Worm (Caenorhabditis elegans): ENCODE results near the gene maa-1.

Gene maa-1

DNA sequence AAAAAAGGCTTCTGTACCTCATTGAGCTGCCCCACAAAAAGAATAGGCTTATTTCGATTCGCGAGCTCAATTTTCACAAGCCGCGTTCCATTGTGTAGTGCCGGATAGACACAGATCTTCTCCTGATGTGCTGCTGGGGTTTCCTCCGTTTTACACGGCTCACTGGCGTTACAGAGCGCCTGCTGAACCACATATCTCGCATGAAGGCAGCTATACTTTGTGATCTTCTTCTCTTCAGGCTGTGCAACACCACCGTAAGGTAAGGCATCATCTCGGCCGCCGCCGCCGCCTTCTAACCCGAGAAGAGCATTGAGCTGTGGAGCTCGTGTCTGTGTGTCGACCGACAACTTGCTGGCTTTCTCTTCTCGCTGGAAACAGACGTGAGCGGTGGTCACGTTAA is 31.2 kb upstream of the maa-1 start:
- TF ChIP-seq F13C5.2 (tag; optimal IDR thresholded peaks at IDR 0.05) = no peak
- no peak for TF ChIP-seq tbx-11 (GFP tag; IDR thresholded peaks at IDR 0.05)
- no peak for TF ChIP-seq scrt-1 (GFP tag; IDR thresholded peaks at IDR 0.05)
- no peak for TF ChIP-seq hmg-4 (GFP tag; optimal IDR thresholded peaks at IDR 0.05)
- no peak for TF ChIP-seq pes-1 (GFP tag; IDR thresholded peaks at IDR 0.05)
- no peak for TF ChIP-seq hnd-1 (tag; optimal IDR thresholded peaks at IDR 0.05)
- no peak for TF ChIP-seq hmbx-1 (tag; optimal IDR thresholded peaks at IDR 0.05)
- no peak for TF ChIP-seq ceh-13 (GFP tag; optimal IDR thresholded peaks at IDR 0.05)
- TF ChIP-seq sea-1 (GFP tag; conservative IDR thresholded peaks at IDR 0.05) = no peak
- no peak for TF ChIP-seq ets-7 (tag; optimal IDR thresholded peaks at IDR 0.05)
- TF ChIP-seq tra-4 (tag; optimal IDR thresholded peaks at IDR 0.05) = no peak

- TF ChIP-seq ceh-36 (tag; optimal IDR thresholded peaks at IDR 0.05) = no peak
Measured at ce11 chrIII:11849590-11849989, 27.3 kb upstream of the maa-1 start.

DNA sequence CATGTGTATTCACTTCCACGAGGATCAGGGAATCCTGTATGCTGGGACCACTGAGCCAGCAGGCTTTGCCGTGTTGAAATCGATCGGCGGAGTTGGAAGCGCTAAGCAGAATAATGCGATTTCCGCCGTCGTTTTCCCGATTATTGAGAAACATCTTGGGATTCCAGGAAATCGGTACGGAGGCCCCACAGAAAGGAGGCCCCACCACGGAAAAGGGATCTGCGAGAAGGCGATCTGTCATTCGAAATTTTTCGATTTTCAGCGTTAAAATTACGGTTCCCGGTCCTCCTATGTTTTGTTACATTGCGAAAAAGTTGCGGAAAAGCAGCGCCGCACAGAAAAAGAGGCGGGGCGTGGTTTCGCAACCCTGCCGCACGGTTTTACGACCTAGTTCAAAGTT is 26.0 kb upstream of the maa-1 start:
- TF ChIP-seq flt-1 (GFP tag; IDR thresholded peaks at IDR 0.05) (peak; percentile 33; the same call in 1 of the 2 replicates), hmg-4 (GFP tag; optimal IDR thresholded peaks at IDR 0.05) (no peak), pes-1 (GFP tag; IDR thresholded peaks at IDR 0.05) (peak; percentile 70), ets-7 (tag; optimal IDR thresholded peaks at IDR 0.05) (peak; percentile 25), ama-1 (optimal IDR thresholded peaks at IDR 0.05) (no peak), tbx-11 (GFP tag; IDR thresholded peaks at IDR 0.05) (0 out of 2 replicates have a peak, but pooled peaks have one; percentile 30), sea-1 (GFP tag; conservative IDR thresholded peaks at IDR 0.05) (0 out of 2 replicates have a peak, but pooled peaks have one; percentile 60)

DNA sequence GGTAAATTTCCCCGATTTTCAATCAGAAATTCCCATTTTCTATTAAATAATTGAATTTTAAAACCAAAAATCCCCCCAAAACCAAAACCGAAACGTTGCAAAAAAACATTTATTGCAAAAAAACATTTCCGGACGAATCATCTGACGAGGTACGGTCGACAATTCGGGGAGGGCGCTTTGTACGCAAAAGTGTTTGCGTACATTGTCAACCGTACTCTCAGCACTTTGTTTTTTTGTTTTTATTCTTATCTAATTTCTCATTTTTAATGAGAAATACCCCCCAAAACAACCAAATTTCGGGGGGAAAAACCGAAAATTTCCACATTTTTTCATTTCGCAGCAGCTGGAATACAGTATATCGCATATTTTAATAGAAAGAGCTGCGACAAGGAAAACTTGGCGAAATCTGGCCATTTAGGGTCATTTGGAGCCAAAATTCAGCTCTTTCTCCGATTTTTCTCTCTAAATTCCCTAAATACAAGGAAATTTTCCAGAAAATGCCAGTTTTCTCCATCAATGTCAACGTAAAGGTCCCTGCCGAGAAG is 25.4 kb upstream of the maa-1 start, which contains the start of gene mif-1:
Gene mif-1, plus strand, starts transcription at position 495 of the 545 bp plus-strand sequence.
- TF ChIP-seq tbx-37 (GFP tag; conservative IDR thresholded peaks at IDR 0.05) (0 out of 2 replicates have a peak, but pooled peaks have one; percentile 8), flt-1 (GFP tag; IDR thresholded peaks at IDR 0.05) (no peak)

- TF ChIP-seq ama-1 (optimal IDR thresholded peaks at IDR 0.05) (no peak), flt-1 (GFP tag; IDR thresholded peaks at IDR 0.05) (no peak), sea-1 (GFP tag; conservative IDR thresholded peaks at IDR 0.05) (no peak), hmbx-1 (tag; optimal IDR thresholded peaks at IDR 0.05) (no peak), tbx-37 (GFP tag; conservative IDR thresholded peaks at IDR 0.05) (no peak), ceh-13 (GFP tag; optimal IDR thresholded peaks at IDR 0.05) (no peak), hnd-1 (tag; optimal IDR thresholded peaks at IDR 0.05) (no peak), hmg-4 (GFP tag; optimal IDR thresholded peaks at IDR 0.05) (no peak), B0310.2 (tag; optimal IDR thresholded peaks at IDR 0.05) (no peak), tra-4 (tag; optimal IDR thresholded peaks at IDR 0.05) (no peak)
Measured at ce11 chrIII:11847014-11847413, 24.7 kb upstream of the maa-1 start.

DNA sequence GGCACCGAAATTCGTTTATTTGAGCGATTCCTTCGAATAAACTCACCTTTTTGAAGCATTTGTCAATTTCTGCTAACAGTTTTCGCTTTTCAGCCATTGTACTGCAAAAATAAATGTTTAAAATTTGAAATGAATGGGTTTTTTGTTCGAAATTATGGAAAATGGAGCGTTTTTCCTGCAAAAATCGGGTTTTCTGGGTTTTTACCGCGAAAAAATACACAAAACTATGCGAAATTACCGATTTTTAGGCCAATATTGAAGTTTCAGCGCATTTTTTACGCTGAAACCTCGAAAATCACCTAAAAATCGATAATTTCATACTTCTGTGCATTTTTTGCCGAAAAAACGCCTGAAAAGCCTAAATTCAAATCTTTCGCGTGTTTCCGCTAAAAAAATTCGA is 24.0 kb upstream of the maa-1 start, which contains the start of gene ntl-3:
Gene ntl-3, minus strand, starts transcription at position 101 of the 400 bp plus-strand sequence.
- no peak for TF ChIP-seq tra-4 (tag; optimal IDR thresholded peaks at IDR 0.05)
- TF ChIP-seq hmbx-1 (tag; optimal IDR thresholded peaks at IDR 0.05) = no peak
- no peak for TF ChIP-seq ceh-36 (tag; optimal IDR thresholded peaks at IDR 0.05)
- TF ChIP-seq scrt-1 (GFP tag; IDR thresholded peaks at IDR 0.05) = no peak
- no peak for TF ChIP-seq ets-7 (tag; optimal IDR thresholded peaks at IDR 0.05)
- TF ChIP-seq tbx-11 (GFP tag; IDR thresholded peaks at IDR 0.05) = no peak
- no peak for TF ChIP-seq hnd-1 (tag; optimal IDR thresholded peaks at IDR 0.05)
- no peak for TF ChIP-seq aly-1 (tag; optimal IDR thresholded peaks at IDR 0.05)
- no peak for TF ChIP-seq hmg-4 (GFP tag; optimal IDR thresholded peaks at IDR 0.05)
- no peak for TF ChIP-seq flt-1 (GFP tag; IDR thresholded peaks at IDR 0.05)
- TF ChIP-seq B0310.2 (tag; optimal IDR thresholded peaks at IDR 0.05) = no peak
- no peak for TF ChIP-seq tbx-37 (GFP tag; conservative IDR thresholded peaks at IDR 0.05)
- TF ChIP-seq pes-1 (GFP tag; IDR thresholded peaks at IDR 0.05) = no peak
- TF ChIP-seq F13C5.2 (tag; optimal IDR thresholded peaks at IDR 0.05) = no peak
- TF ChIP-seq sea-1 (GFP tag; conservative IDR thresholded peaks at IDR 0.05) = no peak

DNA sequence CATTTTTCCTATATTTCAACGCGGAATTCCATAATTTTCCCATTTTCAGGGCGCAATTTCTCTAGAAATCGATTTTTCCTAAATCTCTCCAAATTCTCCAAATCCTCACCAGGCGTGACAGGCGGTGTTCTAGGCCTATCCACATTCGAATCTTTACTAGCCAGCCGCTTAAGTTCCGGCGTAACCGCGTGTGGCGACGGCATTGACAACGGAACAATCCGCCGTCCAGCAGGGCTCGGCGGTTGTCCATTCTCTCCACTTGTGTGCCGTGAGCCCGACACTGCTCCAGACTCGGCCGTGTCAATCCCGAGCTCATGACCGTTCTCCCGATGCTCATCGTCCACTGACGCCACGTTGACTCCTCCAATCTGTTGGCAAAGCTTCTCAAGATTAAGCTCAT is 20.7 kb upstream of the maa-1 start:
- TF ChIP-seq ets-7 (tag; optimal IDR thresholded peaks at IDR 0.05) (no peak), sea-1 (GFP tag; conservative IDR thresholded peaks at IDR 0.05) (no peak), tra-4 (tag; optimal IDR thresholded peaks at IDR 0.05) (no peak)

DNA sequence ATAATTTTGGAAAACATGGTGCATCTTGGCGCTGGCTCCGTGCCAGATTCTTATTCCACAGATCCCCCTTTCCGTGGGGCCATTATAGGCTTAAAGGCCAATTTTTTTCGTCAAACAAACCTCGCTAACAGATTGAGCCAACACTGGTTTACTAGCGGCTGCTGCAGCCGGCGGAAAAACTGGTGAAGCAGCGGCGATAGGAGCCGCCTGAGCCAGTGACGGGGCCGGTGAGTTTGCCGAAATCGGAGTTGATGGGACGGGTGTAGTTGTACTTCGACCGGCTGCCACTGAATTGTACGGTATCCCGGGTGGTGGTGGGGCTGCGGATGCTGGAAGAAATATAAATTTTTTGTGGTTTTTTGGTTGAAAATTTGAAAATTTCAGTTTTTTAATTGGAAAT is 19.4 kb upstream of the maa-1 start:
- TF ChIP-seq hnd-1 (tag; optimal IDR thresholded peaks at IDR 0.05) (no peak), tbx-37 (GFP tag; conservative IDR thresholded peaks at IDR 0.05) (no peak), pes-1 (GFP tag; IDR thresholded peaks at IDR 0.05) (no peak), ets-7 (tag; optimal IDR thresholded peaks at IDR 0.05) (no peak), aly-1 (tag; optimal IDR thresholded peaks at IDR 0.05) (no peak), tra-4 (tag; optimal IDR thresholded peaks at IDR 0.05) (no peak), ceh-13 (GFP tag; optimal IDR thresholded peaks at IDR 0.05) (no peak), ceh-36 (tag; optimal IDR thresholded peaks at IDR 0.05) (no peak), ama-1 (optimal IDR thresholded peaks at IDR 0.05) (no peak), tbx-11 (GFP tag; IDR thresholded peaks at IDR 0.05) (no peak), hmg-4 (GFP tag; optimal IDR thresholded peaks at IDR 0.05) (no peak), B0310.2 (tag; optimal IDR thresholded peaks at IDR 0.05) (no peak), hmbx-1 (tag; optimal IDR thresholded peaks at IDR 0.05) (no peak), F13C5.2 (tag; optimal IDR thresholded peaks at IDR 0.05) (no peak), sea-1 (GFP tag; conservative IDR thresholded peaks at IDR 0.05) (no peak), scrt-1 (GFP tag; IDR thresholded peaks at IDR 0.05) (no peak), flt-1 (GFP tag; IDR thresholded peaks at IDR 0.05) (no peak)
